Fruit fly (Drosophila melanogaster): ENCODE data around the gene LysS.

The LysS gene

dm6 chr3L:1269013-1269412 lies 41.5 kb downstream of the LysS start:
- no peak for TF ChIP-seq dsf (GFP tag; optimal IDR thresholded peaks at IDR 0.05; ENCODE audit: borderline replicate concordance)
- peak; percentile 31 for TF ChIP-seq Dif (GFP tag; optimal IDR thresholded peaks at IDR 0.05; ENCODE audit: partially characterized antibody)

dm6 chr3L:1275767-1276166 lies 48.2 kb downstream of the LysS start, which contains the start of gene CG32333:
Gene CG32333, plus strand, starts transcription at chr3L:1275956.
- no peak for TF ChIP-seq ey (GFP tag; optimal IDR thresholded peaks at IDR 0.05)
- no peak for TF ChIP-seq CrebA (GFP tag; optimal IDR thresholded peaks at IDR 0.05; ENCODE audit: borderline replicate concordance)
- TF ChIP-seq pan (optimal IDR thresholded peaks at IDR 0.05), result no peak
- no peak for TF ChIP-seq Hr83 (GFP tag; optimal IDR thresholded peaks at IDR 0.05; ENCODE audit: poor library complexity, severe bottlenecking)
- TF ChIP-seq dl (GFP tag; optimal IDR thresholded peaks at IDR 0.05; ENCODE audit: insufficient read depth in 1 of 2, partially characterized antibody in 2 of 2), result no peak
- no peak for TF ChIP-seq usp (GFP tag; optimal IDR thresholded peaks at IDR 0.05)
- TF ChIP-seq Abd-B (GFP tag; optimal IDR thresholded peaks at IDR 0.05), result no peak
- no peak for TF ChIP-seq CG9705 (GFP tag; optimal IDR thresholded peaks at IDR 0.05)
- no peak for TF ChIP-seq Jra (GFP tag; optimal IDR thresholded peaks at IDR 0.05)

Measured in whole organism, wandering third instar larva.